Worm (Caenorhabditis elegans) whole organism, L3 larva: ENCODE results near the gene rsp-4.
"Not testable (repeated sequence)": the region's sequence is repeated elsewhere in the genome, so short reads cannot be mapped to it uniquely, and the experiment has no call there.

Source experiments
- R02D3.7 ChIP-seq: fragments of 150-350 bp; optimal IDR thresholded peaks from 2 replicates; lab custom pipeline; 2014; ENCODE audit warnings: missing biosample characterization, missing genetic modification characterization
- ZK546.5 ChIP-seq: sonication (generic microtip); optimal IDR thresholded peaks from 2 replicates; lab custom pipeline; 2017; ENCODE audit warnings: missing biosample characterization, missing genetic modification characterization
- ama-1 ChIP-seq: fragments of 150-350 bp; optimal IDR thresholded peaks from 2 replicates; lab custom pipeline; 2018
- ceh-28 ChIP-seq: fragments of 150-350 bp; optimal IDR thresholded peaks from 2 replicates; lab custom pipeline; 2014; ENCODE audit warnings: missing biosample characterization, missing genetic modification reagents, missing genetic modification characterization
- ceh-82 ChIP-seq: fragments of 150-350 bp; optimal IDR thresholded peaks from 2 replicates; lab custom pipeline; 2014; ENCODE audit warnings: missing biosample characterization, missing genetic modification characterization
- ceh-9 ChIP-seq: sonication (generic microtip); optimal IDR thresholded peaks from 2 replicates; lab custom pipeline; 2018; ENCODE audit warnings: missing biosample characterization, missing genetic modification characterization
- daf-12 ChIP-seq: fragments of 150-350 bp; optimal IDR thresholded peaks from 2 replicates; lab custom pipeline; 2014; ENCODE audit warnings: missing biosample characterization, missing genetic modification reagents, missing genetic modification characterization
- egl-27 ChIP-seq: sonication (generic microtip); optimal IDR thresholded peaks from 4 replicates; lab custom pipeline; 2017; ENCODE audit warnings: missing biosample characterization, missing genetic modification reagents, missing genetic modification characterization
- egl-5 ChIP-seq: fragments of 150-350 bp; optimal IDR thresholded peaks from 2 replicates; lab custom pipeline; 2017; ENCODE audit warnings: missing biosample characterization, missing genetic modification reagents, missing genetic modification characterization, inconsistent platforms
- elt-2 ChIP-seq: sonication (generic microtip); optimal IDR thresholded peaks from 2 replicates; lab custom pipeline; 2016; ENCODE audit warnings: missing genetic modification reagents, mild to moderate bottlenecking, missing genetic modification characterization, missing compliant biosample characterization
- elt-3 ChIP-seq, 3 experiments: fragments of 150-350 bp in 1 of 3; sonication (generic microtip) in 2 of 3; optimal IDR thresholded peaks; 2 replicates in 2 of 3; 4 replicates in 1 of 3; lab custom pipeline; 2014 to 2017; ENCODE audit warnings: missing biosample characterization in 3 of 3, missing genetic modification characterization in 3 of 3
- fkh-10 ChIP-seq: sonication (generic microtip); optimal IDR thresholded peaks from 2 replicates; lab custom pipeline; 2017; ENCODE audit warnings: missing biosample characterization, missing genetic modification reagents, missing genetic modification characterization
- fkh-2 ChIP-seq: fragments of 150-350 bp; optimal IDR thresholded peaks from 2 replicates; lab custom pipeline; 2014; ENCODE audit warnings: missing biosample characterization, missing genetic modification reagents, missing genetic modification characterization
- fos-1 ChIP-seq: fragments of 150-350 bp; optimal IDR thresholded peaks from 2 replicates; lab custom pipeline; 2014; ENCODE audit warnings: missing biosample characterization, missing genetic modification characterization
- jun-1 ChIP-seq: fragments of 150-350 bp; optimal IDR thresholded peaks from 2 replicates; lab custom pipeline; 2014; ENCODE audit warnings: missing biosample characterization, missing genetic modification reagents, missing genetic modification characterization
- lin-15B ChIP-seq: fragments of 150-350 bp; optimal IDR thresholded peaks from 2 replicates; lab custom pipeline; 2014; ENCODE audit warnings: missing biosample characterization, missing genetic modification characterization
- lin-39 ChIP-seq: fragments of 150-350 bp; optimal IDR thresholded peaks from 2 replicates; lab custom pipeline; 2018; ENCODE audit warnings: missing biosample characterization, missing genetic modification reagents, missing genetic modification characterization
- lsy-12 ChIP-seq: sonication (generic microtip); optimal IDR thresholded peaks from 2 replicates; lab custom pipeline; 2016; ENCODE audit warnings: mild to moderate bottlenecking, missing genetic modification characterization, missing compliant biosample characterization
- mml-1 ChIP-seq: fragments of 150-350 bp; sonication (generic microtip); optimal IDR thresholded peaks from 3 replicates; lab custom pipeline; 2014; ENCODE audit warnings: missing biosample characterization, missing genetic modification characterization
- nfya-1 ChIP-seq: sonication (generic microtip); optimal IDR thresholded peaks from 2 replicates; lab custom pipeline; 2017; ENCODE audit warnings: missing genetic modification characterization, mild to moderate bottlenecking, missing compliant biosample characterization, antibody characterized with exemption, moderate library complexity; ENCODE audit not compliant: insufficient read depth
- nhr-23 ChIP-seq: fragments of 150-350 bp; optimal IDR thresholded peaks from 2 replicates; lab custom pipeline; 2014; ENCODE audit warnings: missing biosample characterization, missing genetic modification reagents, missing genetic modification characterization
- nhr-237 ChIP-seq: fragments of 150-350 bp; optimal IDR thresholded peaks from 2 replicates; lab custom pipeline; 2014; ENCODE audit warnings: missing biosample characterization, missing genetic modification characterization
- nhr-25 ChIP-seq: sonication (generic microtip); optimal IDR thresholded peaks from 2 replicates; lab custom pipeline; 2017; ENCODE audit warnings: missing biosample characterization, missing genetic modification characterization
- nhr-28 ChIP-seq: fragments of 150-350 bp; optimal IDR thresholded peaks from 2 replicates; lab custom pipeline; 2014; ENCODE audit warnings: missing biosample characterization, missing genetic modification characterization
- nhr-43 ChIP-seq: sonication (generic microtip); optimal IDR thresholded peaks from 2 replicates; lab custom pipeline; 2016; ENCODE audit warnings: mild to moderate bottlenecking, missing genetic modification characterization, missing compliant biosample characterization; ENCODE audit not compliant: poor library complexity, severe bottlenecking
- pha-4 ChIP-seq: fragments of 150-350 bp; optimal IDR thresholded peaks from 2 replicates; lab custom pipeline; 2014; ENCODE audit warnings: missing biosample characterization, missing genetic modification reagents, missing genetic modification characterization
- sea-2 ChIP-seq: fragments of 150-350 bp; sonication (generic microtip); optimal IDR thresholded peaks from 4 replicates; lab custom pipeline; 2014; ENCODE audit warnings: missing biosample characterization, missing genetic modification reagents, missing genetic modification characterization
- skn-1 ChIP-seq: fragments of 150-350 bp; optimal IDR thresholded peaks from 2 replicates; lab custom pipeline; 2014; ENCODE audit warnings: missing biosample characterization, missing genetic modification characterization
- snpc-4 ChIP-seq: fragments of 150-350 bp; optimal IDR thresholded peaks from 2 replicates; lab custom pipeline; 2014; ENCODE audit warnings: missing biosample characterization, missing genetic modification characterization
- unc-39 ChIP-seq: sonication (generic microtip); optimal IDR thresholded peaks from 4 replicates; lab custom pipeline; 2017; ENCODE audit warnings: missing biosample characterization, missing genetic modification characterization
- zag-1 ChIP-seq: fragments of 150-350 bp; optimal IDR thresholded peaks from 2 replicates; lab custom pipeline; 2014; ENCODE audit warnings: missing biosample characterization, missing genetic modification characterization

rsp-4 gene

DNA sequence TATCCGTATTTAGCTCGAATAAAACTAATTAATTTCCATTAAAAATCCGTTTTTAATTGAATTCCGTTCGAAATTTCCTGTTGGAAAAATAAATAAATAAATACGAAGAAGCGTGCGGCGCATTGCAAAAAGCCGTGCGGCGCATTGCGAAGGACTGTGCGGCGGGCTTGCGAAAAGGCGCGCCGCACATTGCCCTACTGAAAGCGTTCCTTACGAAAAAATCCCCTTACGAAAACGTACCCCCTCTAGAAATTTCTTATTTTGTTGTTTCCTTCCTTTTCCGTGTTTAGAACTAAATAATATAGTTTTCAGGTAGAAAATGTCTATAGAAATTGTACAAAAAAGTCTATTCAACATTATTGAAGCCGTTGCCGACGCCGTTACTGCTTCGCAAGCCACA is 38.3 kb downstream of the rsp-4 start, which contains the start of gene F09E5.8:
TSS of gene F09E5.8 (plus strand) at position 313 of the 400 bp plus-strand sequence.
- TF ChIP-seq pha-4 (tag; lab: Kevin White, UChicago); snpc-4; zag-1 (tag; lab: Kevin White, UChicago): not testable (repeated sequence)

DNA sequence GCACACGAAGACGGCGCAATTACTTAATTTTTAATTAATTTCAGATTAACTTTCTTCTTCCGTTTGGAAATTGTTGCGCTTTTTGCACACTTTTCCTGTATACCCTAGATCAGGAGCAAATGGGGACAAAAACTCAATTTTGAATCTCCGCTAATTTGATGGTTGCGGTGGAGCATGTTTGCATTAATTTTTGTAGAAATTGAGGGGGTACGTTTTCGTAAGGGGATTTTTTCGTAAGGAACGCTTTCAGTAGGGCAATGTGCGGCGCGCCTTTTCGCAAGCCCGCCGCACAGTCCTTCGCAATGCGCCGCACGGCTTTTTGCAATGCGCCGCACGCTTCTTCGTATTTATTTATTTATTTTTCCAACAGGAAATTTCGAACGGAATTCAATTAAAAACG is 42.3 kb downstream of the rsp-4 start:
- TF ChIP-seq ceh-82 (peak; percentile 19), R02D3.7 (peak; percentile 61), lin-39 (tag; lab: Kevin White, UChicago) (peak; percentile 52), nfya-1 (tag; lab: Kevin White, UChicago) (peak; percentile 74), pha-4 (tag; lab: Kevin White, UChicago) (peak; percentile 72), lin-15B (tag; lab: Kevin White, UChicago) (peak; percentile 47), nhr-25 (tag; lab: Kevin White, UChicago) (peak; percentile 57), ceh-28 (tag; lab: Kevin White, UChicago) (peak; percentile 42), egl-5 (tag; lab: Kevin White, UChicago) (peak; percentile 11), jun-1 (tag; lab: Kevin White, UChicago) (peak; percentile 31), nhr-23 (peak; percentile 74), nhr-43 (peak; percentile 43), elt-2 (tag; lab: Kevin White, UChicago) (peak; percentile 62)

DNA sequence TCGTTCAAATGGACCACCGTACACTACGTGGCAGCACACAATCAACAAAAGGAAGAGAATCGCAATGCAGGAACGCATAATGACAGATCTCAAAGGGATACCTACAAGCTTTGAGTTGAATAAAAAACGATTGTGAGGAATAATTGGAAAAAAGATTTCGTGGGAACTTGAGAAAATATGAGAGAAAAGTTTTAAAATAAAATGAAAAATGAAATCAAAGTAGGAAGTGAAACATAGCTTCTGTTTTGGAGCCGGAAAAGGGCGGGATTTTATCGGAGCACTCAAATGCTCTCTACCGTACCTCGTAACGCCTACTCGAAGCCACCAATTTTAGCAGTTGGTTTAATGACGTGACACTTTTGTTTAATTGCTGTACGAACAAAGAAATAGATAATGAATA is 43.9 kb downstream of the rsp-4 start, which contains the start of gene F09E5.14:
TSS of gene F09E5.14 (minus strand) at position 101 of the 400 bp plus-strand sequence.
- no peak for TF ChIP-seq pha-4 (tag; lab: Kevin White, UChicago)
- TF ChIP-seq daf-12 (tag; lab: Kevin White, UChicago), result no peak
- TF ChIP-seq ama-1 (lab: Kevin White, UChicago), result no peak
- TF ChIP-seq fkh-10, result no peak
- no peak for TF ChIP-seq egl-27 (tag; lab: Kevin White, UChicago)
- TF ChIP-seq mml-1 (tag; lab: Kevin White, UChicago), result no peak
- no peak for TF ChIP-seq unc-39 (tag; lab: Kevin White, UChicago)
- TF ChIP-seq ZK546.5 (tag; lab: Kevin White, UChicago), result no peak
- no peak for TF ChIP-seq nhr-237 (tag; lab: Kevin White, UChicago)
- no peak for TF ChIP-seq nhr-43
- TF ChIP-seq ceh-82, result no peak

DNA sequence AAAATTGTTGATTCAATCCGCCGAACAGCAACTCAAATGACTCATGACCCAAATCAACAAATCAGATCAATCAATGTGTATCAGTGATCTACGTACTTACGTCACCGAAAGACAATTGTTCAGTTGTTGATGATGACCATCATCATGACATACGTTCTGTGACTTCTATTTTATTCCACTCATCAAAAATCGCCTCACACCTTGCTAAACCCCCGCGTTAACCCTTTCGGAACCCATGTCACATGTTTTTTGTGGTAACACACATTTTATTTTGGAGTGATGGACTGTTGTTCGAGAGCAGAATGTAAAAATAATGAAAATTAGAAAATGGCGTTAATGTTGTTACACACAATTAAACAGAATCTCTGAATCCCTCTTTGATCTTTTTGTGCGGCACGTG is 46.2 kb downstream of the rsp-4 start:
- TF ChIP-seq elt-3 (tag; optimal IDR thresholded peaks at IDR 0.05; lab: Kevin White, UChicago) (no peak), ceh-9 (no peak), fkh-2 (tag; lab: Kevin White, UChicago) (no peak)

DNA sequence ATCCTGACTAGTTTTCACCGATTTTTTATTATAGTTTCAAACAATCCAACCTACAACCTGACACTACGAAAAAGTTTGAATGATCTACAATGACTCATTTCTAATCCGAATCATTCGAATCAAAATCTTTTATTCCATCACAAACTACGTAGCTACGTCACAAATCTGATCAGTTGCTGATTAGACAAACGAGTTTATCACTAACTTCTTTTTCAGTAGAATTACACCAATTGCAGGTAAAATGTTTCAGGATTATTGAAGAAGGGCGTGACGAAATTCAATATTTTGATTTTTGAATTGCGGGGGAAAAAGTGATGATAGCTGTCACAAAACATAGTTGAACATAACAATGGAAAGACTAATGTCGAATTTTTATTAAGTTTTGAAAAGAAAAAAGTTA is 47.1 kb downstream of the rsp-4 start:
- no peak for TF ChIP-seq ama-1 (lab: Kevin White, UChicago)
- no peak for TF ChIP-seq skn-1 (tag; lab: Kevin White, UChicago)
- TF ChIP-seq nhr-28, result no peak
- TF ChIP-seq nhr-25 (tag; lab: Kevin White, UChicago), result no peak

DNA sequence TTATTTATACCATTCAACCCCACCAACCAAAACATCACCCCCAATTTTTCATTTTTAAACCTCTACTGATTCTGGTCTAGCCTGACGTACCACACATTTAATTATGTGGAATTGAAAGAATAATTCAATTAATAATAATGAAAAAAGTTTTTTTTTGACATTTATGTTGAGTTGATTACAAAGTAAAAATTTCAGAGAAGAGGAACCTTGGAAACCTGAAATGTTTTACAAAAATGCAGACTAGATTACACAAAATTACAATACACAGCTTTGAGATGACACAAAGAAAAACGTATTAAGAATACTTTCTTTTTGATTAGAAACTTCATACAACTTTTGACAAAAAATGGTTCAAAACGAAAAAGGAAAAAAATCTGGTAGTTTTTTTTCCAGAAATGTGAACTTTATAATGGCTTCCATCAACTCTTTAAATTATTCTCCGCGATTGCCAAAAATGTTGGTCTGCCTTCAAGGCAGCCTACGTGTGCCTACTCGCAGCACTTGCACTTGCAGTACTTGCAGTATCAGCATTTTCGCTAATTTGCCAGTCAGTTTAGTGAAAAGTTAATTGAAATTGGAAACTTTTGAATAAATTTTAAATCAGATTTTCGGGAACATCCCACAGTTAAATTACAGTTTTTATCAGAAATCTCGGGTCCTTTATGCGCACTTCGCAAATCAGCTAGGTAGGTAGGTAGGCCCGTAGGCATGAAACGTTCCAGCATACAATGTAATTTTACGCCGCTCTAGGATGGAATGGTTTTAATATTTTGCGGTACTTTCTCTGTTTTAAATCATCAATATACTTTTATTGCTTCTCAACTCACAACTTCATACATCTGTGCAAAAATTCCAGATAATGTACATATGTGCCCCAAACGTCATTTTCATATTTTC is 47.7 kb downstream of the rsp-4 start:
- peak; percentile 12 for TF ChIP-seq fos-1 (tag; lab: Kevin White, UChicago)
- peak; percentile 40 for TF ChIP-seq lsy-12 (tag; lab: Kevin White, UChicago)
- no peak for TF ChIP-seq elt-3 (tag; optimal IDR thresholded peaks at IDR 0.05; lab: Kevin White, UChicago)
- TF ChIP-seq ceh-28 (tag; lab: Kevin White, UChicago), result peak; percentile 8
- peak; percentile 23 for TF ChIP-seq pha-4 (tag; lab: Kevin White, UChicago)
- no peak for TF ChIP-seq ceh-82
- no peak for TF ChIP-seq sea-2 (GFP tag; lab: Kevin White, UChicago)
- peak; percentile 27 for TF ChIP-seq jun-1 (tag; lab: Kevin White, UChicago)
- no peak for TF ChIP-seq nhr-237 (tag; lab: Kevin White, UChicago)
